Fruit fly (Drosophila melanogaster): ENCODE measurements around the gene Edg84A.

- no peak for TF ChIP-seq CTCF (optimal IDR thresholded peaks at IDR 0.05)
- TF ChIP-seq CG8478 (optimal IDR thresholded peaks at IDR 0.05), result no peak
These were observed 7.4 kb downstream of the Edg84A start, which contains the start of gene Ccp84Ae for dm6 chr3R:6691658-6692057.

Measured in S2 (cell line).